Worm (Caenorhabditis elegans) whole organism, dauer: ENCODE measurements around the gene R08A2.2.

Experiments
- unc-62 ChIP-seq: sonication (generic microtip); optimal IDR thresholded peaks from 2 replicates; lab custom pipeline; 2017; ENCODE audit warnings: missing biosample characterization, missing genetic modification reagents, missing genetic modification characterization

Gene R08A2.2

ce11 chrV:14716114-14716513 lies 606 bp upstream of the R08A2.2 start, which contains the start of gene fbxa-147:
Gene fbxa-147, plus strand, starts transcription at chrV:14716499.
- no peak for TF ChIP-seq unc-62 (GFP tag; lab: Kevin White, UChicago)

ce11 chrV:14712316-14712715 lies 3.2 kb downstream of the R08A2.2 start, which contains the start of gene R08A2.5:
Gene R08A2.5, plus strand, starts transcription at chrV:14712616.
- no peak for TF ChIP-seq unc-62 (GFP tag; lab: Kevin White, UChicago)

DNA sequence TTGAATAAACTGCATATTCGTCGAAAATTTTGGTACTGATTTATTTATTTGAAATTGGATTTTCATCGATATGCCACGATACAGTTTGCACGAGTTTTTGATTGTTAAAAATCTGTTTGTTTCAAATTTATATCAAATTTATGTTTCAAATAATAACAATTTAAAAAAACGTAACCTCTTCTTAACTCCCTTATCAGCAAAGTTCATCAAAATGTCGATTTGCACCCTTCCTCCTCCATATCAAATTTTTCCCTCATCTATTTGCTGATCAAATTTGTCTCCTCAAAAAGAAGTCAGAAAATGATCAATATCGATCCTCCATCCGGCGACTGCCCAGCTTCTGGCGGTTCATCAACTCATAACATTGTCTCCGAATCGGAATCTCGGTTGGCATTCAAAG lies 4.4 kb downstream of the R08A2.2 start, which contains the start of gene ssp-33:
TSS of gene ssp-33 (plus strand) at position 301 of the 400 bp plus-strand sequence.
- no peak for TF ChIP-seq unc-62 (GFP tag; lab: Kevin White, UChicago)

DNA sequence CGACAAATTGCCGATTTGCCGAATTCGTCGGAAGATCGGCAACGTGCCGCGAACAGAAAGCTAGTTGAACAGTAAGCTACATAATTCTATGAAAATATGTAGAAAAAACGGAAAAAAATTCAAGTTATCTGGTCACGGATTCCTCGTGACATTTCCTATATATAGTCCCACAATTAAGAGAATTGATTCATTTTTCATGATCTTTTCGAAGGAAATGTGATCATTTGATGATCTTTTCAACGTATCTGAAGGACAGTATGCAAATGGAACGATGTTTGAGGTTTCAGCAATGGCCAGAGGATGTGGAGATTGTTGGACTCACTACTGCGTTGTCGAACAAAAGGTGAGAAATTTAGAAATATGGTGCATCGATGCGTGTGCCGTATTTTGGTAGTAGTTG lies 7.5 kb downstream of the R08A2.2 start, which contains the start of gene R08A2.9:
TSS of gene R08A2.9 (plus strand) at position 301 of the 400 bp plus-strand sequence.
- no peak for TF ChIP-seq unc-62 (GFP tag; lab: Kevin White, UChicago)

DNA sequence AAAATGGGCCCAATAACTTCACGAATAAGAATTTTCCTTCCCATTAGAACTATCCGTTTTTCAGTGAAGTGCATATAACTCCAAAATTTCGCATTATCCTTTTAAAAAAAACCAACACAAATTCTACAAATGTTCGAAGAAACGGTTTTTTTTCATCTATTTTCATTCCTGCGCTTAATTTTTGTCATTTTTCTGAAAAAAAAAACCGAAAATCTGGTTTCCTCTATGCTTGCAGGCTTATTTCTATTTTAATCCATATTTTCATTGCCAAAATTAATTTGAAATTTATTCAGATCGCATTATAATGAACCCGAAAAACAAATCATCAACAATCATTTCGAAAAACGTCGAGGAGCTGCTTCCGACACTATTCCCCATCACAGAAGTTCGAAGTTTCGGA lies 16.8 kb downstream of the R08A2.2 start, which contains the start of gene set-5:
TSS of gene set-5 (plus strand) at position 301 of the 400 bp plus-strand sequence.
- no peak for TF ChIP-seq unc-62 (GFP tag; lab: Kevin White, UChicago)

DNA sequence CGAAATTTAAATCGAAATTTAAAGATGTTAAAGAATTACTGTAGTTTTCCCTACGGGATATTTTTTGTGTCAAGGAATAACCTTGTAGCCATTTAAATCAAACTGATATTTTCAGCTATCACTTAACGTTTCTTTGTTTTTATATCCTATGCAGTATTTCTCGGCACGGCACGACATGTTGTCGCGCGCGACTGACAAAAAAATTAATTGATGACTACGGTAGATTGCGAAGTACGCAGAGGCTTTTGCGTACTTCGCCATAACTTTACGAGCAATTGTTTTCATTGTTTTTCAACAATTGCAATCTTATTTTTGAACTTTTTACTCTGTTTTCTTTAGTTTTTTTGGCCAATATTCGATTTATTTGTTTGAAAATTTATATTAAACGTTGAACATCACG lies 17.5 kb downstream of the R08A2.2 start:
- no peak for TF ChIP-seq unc-62 (GFP tag; lab: Kevin White, UChicago)

ce11 chrV:14696604-14697307 lies 18.8 kb downstream of the R08A2.2 start, which contains the start of gene unc-112:
Gene unc-112, minus strand, starts transcription at chrV:14696654.
- TF ChIP-seq unc-62 (GFP tag; lab: Kevin White, UChicago) = no peak

ce11 chrV:14695713-14696112 lies 19.8 kb downstream of the R08A2.2 start:
- no peak for TF ChIP-seq unc-62 (GFP tag; lab: Kevin White, UChicago)

ce11 chrV:14689060-14689750 lies 26.3 kb downstream of the R08A2.2 start, which contains the start of gene gasr-8:
Gene gasr-8, plus strand, starts transcription at chrV:14689110.
- no peak for TF ChIP-seq unc-62 (GFP tag; lab: Kevin White, UChicago)

ce11 chrV:14688097-14688912 lies 27.2 kb downstream of the R08A2.2 start, which contains the start of gene C47E8.11:
Gene C47E8.11, plus strand, starts transcription at chrV:14688616.
- no peak for TF ChIP-seq unc-62 (GFP tag; lab: Kevin White, UChicago)

- no peak for TF ChIP-seq unc-62 (GFP tag; lab: Kevin White, UChicago)
These were observed 28.2 kb downstream of the R08A2.2 start for ce11 chrV:14687106-14687964.

- TF ChIP-seq unc-62 (GFP tag; lab: Kevin White, UChicago) = no peak
These were observed 29.0 kb downstream of the R08A2.2 start for ce11 chrV:14686231-14687105.

ce11 chrV:14685435-14686058 lies 30.0 kb downstream of the R08A2.2 start, which contains the start of gene C47E8.4:
Gene C47E8.4, minus strand, starts transcription at chrV:14685485.
- no peak for TF ChIP-seq unc-62 (GFP tag; lab: Kevin White, UChicago)
